Worm (Caenorhabditis elegans): ENCODE data around the gene nol-56.

nol-56 gene

ce11 chrV:10355773-10356335 is 3.1 kb upstream of the nol-56 start, which contains the start of gene sluh-7 (continued):
- no peak for TF ChIP-seq che-1 (tag; optimal IDR thresholded peaks at IDR 0.05)
- TF ChIP-seq lim-6 (tag; optimal IDR thresholded peaks at IDR 0.05) = peak; percentile 72
- peak; percentile 90 for TF ChIP-seq ets-4 (tag; optimal IDR thresholded peaks at IDR 0.05)
- peak; percentile 11 for TF ChIP-seq unc-42 (tag; optimal IDR thresholded peaks at IDR 0.05)
- no peak for TF ChIP-seq pat-9 (tag; optimal IDR thresholded peaks at IDR 0.05)
- peak; percentile 73 for TF ChIP-seq ceh-14 (tag; optimal IDR thresholded peaks at IDR 0.05)
- TF ChIP-seq T23F11.4 (GFP tag; optimal IDR thresholded peaks at IDR 0.05) = no peak
- TF ChIP-seq fkh-10 (GFP tag; optimal IDR thresholded peaks at IDR 0.05) = no peak
- no peak for TF ChIP-seq K02D7.2 (tag; optimal IDR thresholded peaks at IDR 0.05)
- TF ChIP-seq pqm-1 (tag; optimal IDR thresholded peaks at IDR 0.05) = no peak
- TF ChIP-seq unc-3 (GFP tag; conservative IDR thresholded peaks at IDR 0.05) = no peak
- no peak for TF ChIP-seq unc-3 (tag; optimal IDR thresholded peaks at IDR 0.05)
- peak; percentile 36 for TF ChIP-seq sdc-2 (tag; optimal IDR thresholded peaks at IDR 0.05)
- no peak for TF ChIP-seq npax-4 (tag; optimal IDR thresholded peaks at IDR 0.05)
- no peak for TF ChIP-seq ceh-24 (tag; optimal IDR thresholded peaks at IDR 0.05)
- TF ChIP-seq tbx-7 (tag; optimal IDR thresholded peaks at IDR 0.05) = peak; percentile 93
- TF ChIP-seq hlh-30 (tag; optimal IDR thresholded peaks at IDR 0.05; ENCODE audit: insufficient read depth) = no peak
- TF ChIP-seq ama-1 (optimal IDR thresholded peaks at IDR 0.05) = no peak
- no peak for TF ChIP-seq ceh-45 (GFP tag; IDR thresholded peaks at IDR 0.05)
- peak; percentile 68 for TF ChIP-seq unc-86 (tag; optimal IDR thresholded peaks at IDR 0.05)
- TF ChIP-seq zip-5 (tag; optimal IDR thresholded peaks at IDR 0.05) = peak; percentile 90
- TF ChIP-seq ceh-6 (GFP tag; optimal IDR thresholded peaks at IDR 0.05) = no peak
- no peak for TF ChIP-seq unc-55 (GFP tag; optimal IDR thresholded peaks at IDR 0.05)
- TF ChIP-seq sox-2 (GFP tag; IDR thresholded peaks at IDR 0.05) = no peak
- no peak for TF ChIP-seq lin-11 (tag; optimal IDR thresholded peaks at IDR 0.05)
- no peak for TF ChIP-seq nhr-11 (tag; optimal IDR thresholded peaks at IDR 0.05)
- TF ChIP-seq ahr-1 (tag; optimal IDR thresholded peaks at IDR 0.05) = peak; percentile 52
- TF ChIP-seq ref-2 (tag; optimal IDR thresholded peaks at IDR 0.05) = peak; percentile 88
- TF ChIP-seq hlh-8 (tag; optimal IDR thresholded peaks at IDR 0.05) = peak; percentile 91
- peak; percentile 81 for TF ChIP-seq mec-3 (tag; optimal IDR thresholded peaks at IDR 0.05; ENCODE audit: borderline replicate concordance)
- TF ChIP-seq F13H6.1 (tag; optimal IDR thresholded peaks at IDR 0.05) = peak; percentile 49
- TF ChIP-seq tbx-2 (tag; optimal IDR thresholded peaks at IDR 0.05) = peak; percentile 95
- no peak for TF ChIP-seq dve-1 (tag; optimal IDR thresholded peaks at IDR 0.05)
- no peak for TF ChIP-seq ceh-22 (tag; optimal IDR thresholded peaks at IDR 0.05)
- TF ChIP-seq ceh-30 (tag; optimal IDR thresholded peaks at IDR 0.05) = no peak
- no peak for TF ChIP-seq nhr-232 (tag; optimal IDR thresholded peaks at IDR 0.05)
- TF ChIP-seq ceh-18 (tag; optimal IDR thresholded peaks at IDR 0.05) = peak; percentile 32
- TF ChIP-seq Y22D7AL.16 (tag; optimal IDR thresholded peaks at IDR 0.05) = no peak
- TF ChIP-seq pha-4 (tag; optimal IDR thresholded peaks at IDR 0.05) = no peak
- TF ChIP-seq rnt-1 (tag; optimal IDR thresholded peaks at IDR 0.05) = peak; percentile 79

DNA sequence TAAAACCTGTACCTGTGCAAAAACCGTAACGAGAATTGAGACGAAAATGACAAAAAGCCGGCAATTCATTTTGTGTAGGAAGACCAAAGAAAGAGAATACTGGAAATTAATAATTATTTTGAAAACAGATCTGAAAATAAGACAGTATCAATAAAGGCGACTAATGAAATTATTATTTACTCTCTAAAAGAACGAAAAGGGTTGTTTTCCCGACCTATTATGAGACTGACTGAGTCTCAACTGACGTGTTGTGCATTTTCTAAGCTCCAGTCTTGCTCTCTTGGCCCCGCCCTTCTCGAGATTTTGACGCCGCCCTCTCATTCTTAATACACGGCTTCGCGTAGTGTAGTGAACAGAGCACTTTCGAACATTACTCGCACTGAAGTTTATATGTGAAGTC is 2.7 kb downstream of the nol-56 start, which contains the start of gene K07C5.9:
K07C5.9 (minus strand) TSS at position 101 of the 400 bp plus-strand sequence.
- TF ChIP-seq ahr-1 (tag; optimal IDR thresholded peaks at IDR 0.05) (no peak), mec-3 (tag; optimal IDR thresholded peaks at IDR 0.05; ENCODE audit: borderline replicate concordance) (no peak), eyg-1 (tag; optimal IDR thresholded peaks at IDR 0.05) (no peak), ceh-22 (tag; optimal IDR thresholded peaks at IDR 0.05) (no peak), F13H6.1 (tag; optimal IDR thresholded peaks at IDR 0.05) (no peak), ceh-34 (tag; optimal IDR thresholded peaks at IDR 0.05) (no peak), lin-11 (tag; optimal IDR thresholded peaks at IDR 0.05) (no peak), pros-1 (tag; optimal IDR thresholded peaks at IDR 0.05) (no peak), ceh-19 (GFP tag; optimal IDR thresholded peaks at IDR 0.05) (no peak), syd-9 (tag; optimal IDR thresholded peaks at IDR 0.05) (no peak), sdc-2 (tag; optimal IDR thresholded peaks at IDR 0.05) (no peak), fkh-6 (tag; optimal IDR thresholded peaks at IDR 0.05) (no peak), pat-9 (tag; optimal IDR thresholded peaks at IDR 0.05) (no peak), elt-2 (tag; optimal IDR thresholded peaks at IDR 0.05) (no peak), ceh-14 (tag; optimal IDR thresholded peaks at IDR 0.05) (no peak)
